Fruit fly (Drosophila melanogaster): Measurements from ENCODE around the gene MED27.

The MED27 gene

dm6 chr3R:5627552-5627951, 27.4 kb upstream of the MED27 start, which contains the start of gene CG31551:
Gene CG31551, plus strand, starts transcription at chr3R:5627852.
- TF ChIP-seq noc (tag; optimal IDR thresholded peaks at IDR 0.05) = no peak

- TF ChIP-seq noc (tag; optimal IDR thresholded peaks at IDR 0.05) = no peak
Observed at dm6 chr3R:5632182-5632581, 22.8 kb upstream of the MED27 start, which contains the start of gene CG31549. Gene CG31549, plus strand, starts transcription at chr3R:5632192.

DNA sequence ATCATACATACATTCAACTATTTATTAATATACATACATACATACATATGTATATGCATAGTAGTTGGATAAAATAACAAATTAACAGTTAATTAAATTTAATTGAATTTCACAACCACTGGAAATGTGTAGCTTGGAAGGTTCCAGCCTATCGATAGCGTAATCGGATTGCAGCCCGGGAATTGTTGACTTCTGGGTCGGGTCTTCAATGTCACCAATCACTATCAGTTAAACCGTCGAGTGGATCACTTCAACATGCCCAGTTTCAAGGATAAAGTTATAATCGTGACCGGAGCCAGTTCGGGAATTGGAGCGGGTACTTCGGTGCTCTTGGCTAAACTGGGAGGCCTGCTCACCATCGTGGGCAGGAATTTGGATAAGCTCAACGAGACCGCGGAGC, 21.5 kb upstream of the MED27 start, which contains the start of gene CG12171:
CG12171 (plus strand) TSS at position 191 of the 400 bp plus-strand sequence.
- TF ChIP-seq noc (tag; optimal IDR thresholded peaks at IDR 0.05) = peak; percentile 18

dm6 chr3R:5635524-5635923, 19.4 kb upstream of the MED27 start, which contains the start of gene CG31546:
Gene CG31546, minus strand, starts transcription at chr3R:5635624.
- no peak for TF ChIP-seq noc (tag; optimal IDR thresholded peaks at IDR 0.05)

- peak; percentile 7 for TF ChIP-seq noc (tag; optimal IDR thresholded peaks at IDR 0.05)
Observed at dm6 chr3R:5636519-5637430, 18.2 kb upstream of the MED27 start, which contains the start of the genes CG31548 and CG12170. Gene CG31548, minus strand, starts transcription at chr3R:5636852. Gene CG12170, plus strand, starts transcription at chr3R:5637234.

DNA sequence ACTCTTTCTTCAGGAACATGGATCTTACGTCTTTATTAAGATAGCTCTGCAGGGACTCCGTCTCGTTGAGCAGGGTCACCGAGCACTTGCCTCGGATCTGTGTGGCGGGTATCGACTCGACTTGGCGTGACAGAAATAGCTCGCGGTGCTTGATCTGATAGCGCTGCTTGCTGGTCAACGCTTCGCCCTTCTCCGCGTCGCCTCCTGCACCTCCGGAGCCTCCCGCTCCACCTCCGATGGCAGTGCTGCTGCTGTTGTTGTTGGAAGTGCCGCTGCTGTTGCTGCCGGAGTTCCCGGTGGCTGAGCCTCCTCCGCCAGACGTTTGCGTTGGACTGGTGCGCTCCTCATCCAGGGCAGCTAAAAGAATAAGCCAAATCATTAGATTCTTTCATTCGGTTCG, 11.5 kb upstream of the MED27 start:
- TF ChIP-seq noc (tag; optimal IDR thresholded peaks at IDR 0.05) = no peak

dm6 chr3R:5647705-5648568, 7.0 kb upstream of the MED27 start:
- TF ChIP-seq noc (tag; optimal IDR thresholded peaks at IDR 0.05) = peak; percentile 24

dm6 chr3R:5648569-5649476, 6.1 kb upstream of the MED27 start, which contains the start of the genes MTA1-like and Sec23:
Gene MTA1-like, minus strand, starts transcription at chr3R:5648738.
Gene Sec23, plus strand, starts transcription at chr3R:5649065.
- peak; percentile 66 for TF ChIP-seq noc (tag; optimal IDR thresholded peaks at IDR 0.05)

dm6 chr3R:5649903-5650302, 5.0 kb upstream of the MED27 start:
- TF ChIP-seq noc (tag; optimal IDR thresholded peaks at IDR 0.05) = no peak

DNA sequence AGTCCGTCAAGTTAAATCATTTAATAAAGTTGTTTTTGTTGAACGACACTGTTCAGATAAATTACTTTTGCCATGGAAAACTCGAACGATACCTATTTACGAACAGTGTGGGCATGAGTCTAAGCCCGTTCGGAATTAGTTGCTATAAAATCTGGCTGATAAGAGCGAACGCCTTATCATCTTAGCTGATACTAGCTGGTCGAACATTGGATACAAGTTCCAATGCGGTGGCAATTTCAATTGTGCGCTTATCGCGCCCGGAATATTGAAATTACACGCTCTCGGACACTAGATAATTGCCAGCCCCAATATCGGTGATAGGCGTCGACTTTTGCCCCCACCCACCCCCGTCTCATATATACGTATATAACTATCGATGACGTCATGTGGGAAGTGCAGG, 1.1 kb upstream of the MED27 start:
- no peak for TF ChIP-seq noc (tag; optimal IDR thresholded peaks at IDR 0.05)

- no peak for TF ChIP-seq noc (tag; optimal IDR thresholded peaks at IDR 0.05)
Observed at dm6 chr3R:5658984-5659802, 4.3 kb downstream of the MED27 start.

DNA sequence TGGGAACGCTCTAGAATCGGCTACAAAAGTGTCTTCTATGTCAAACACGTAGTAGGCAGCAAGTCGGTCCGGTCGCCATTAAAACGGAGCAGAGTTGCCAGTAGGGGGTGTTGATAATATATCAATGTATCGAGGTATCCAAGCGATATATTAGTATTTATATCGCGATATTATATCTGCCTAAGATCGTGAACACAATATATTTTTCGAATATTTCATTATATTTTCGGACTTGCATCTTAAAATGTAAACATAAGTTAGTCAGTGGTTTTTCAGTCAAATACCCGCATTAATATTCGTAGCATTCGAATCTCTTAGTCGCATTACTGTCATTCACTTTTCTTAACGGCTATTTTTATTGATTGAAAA, 4.9 kb downstream of the MED27 start, which contains the start of gene CG2182:
CG2182 (minus strand) TSS at position 84 of the 369 bp plus-strand sequence.
- TF ChIP-seq noc (tag; optimal IDR thresholded peaks at IDR 0.05) = no peak

DNA sequence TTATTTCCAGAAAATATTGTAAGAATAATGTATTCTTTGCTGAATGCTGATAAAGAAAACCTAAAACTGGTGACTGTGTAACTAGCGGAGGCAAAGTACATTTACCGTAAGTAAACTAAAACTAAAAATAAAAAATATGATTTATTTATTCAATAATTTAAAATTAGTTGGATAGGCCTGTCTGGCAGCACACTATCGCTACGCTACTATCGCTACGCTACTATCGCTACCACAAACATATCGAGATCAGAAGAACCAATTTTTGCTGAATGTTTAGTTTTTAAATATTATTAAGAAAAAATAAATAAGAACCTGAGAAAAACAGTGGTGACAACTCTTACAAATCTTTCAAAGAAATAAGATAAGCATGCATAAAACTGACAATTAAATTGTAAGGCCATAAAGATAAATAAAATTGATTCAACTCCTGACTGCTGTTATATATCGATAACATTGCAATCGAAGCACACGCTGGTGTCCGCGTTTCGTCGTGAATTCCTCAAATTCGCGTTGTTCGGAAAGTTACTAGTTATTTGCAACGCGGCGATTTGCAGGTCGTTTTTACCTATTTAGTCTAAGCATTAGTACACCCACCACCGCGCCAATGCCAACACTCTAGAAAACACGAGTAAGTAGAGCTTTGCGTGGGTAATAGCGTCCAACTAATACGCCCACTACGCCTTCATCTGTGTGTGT, 5.4 kb downstream of the MED27 start, which contains the start of gene Wdr33:
Wdr33 (plus strand) TSS at position 438 of the 696 bp plus-strand sequence.
- TF ChIP-seq noc (tag; optimal IDR thresholded peaks at IDR 0.05) = no peak
